Worm (Caenorhabditis elegans) whole organism, young adult: ENCODE results near the gene R03G8.1.

ENCODE experiments used
- B0035.1 ChIP-seq: sonication (generic microtip); optimal IDR thresholded peaks from 2 replicates; lab custom pipeline; 2016; ENCODE audit warnings: missing genetic modification characterization, mild to moderate bottlenecking, missing compliant biosample characterization, missing genotype, missing genetic modification reagents
- B0261.1 ChIP-seq: sonication (generic microtip); optimal IDR thresholded peaks from 2 replicates; lab custom pipeline; 2016; ENCODE audit warnings: mild to moderate bottlenecking, missing genetic modification characterization, moderate library complexity, missing compliant biosample characterization
- C06A6.2 ChIP-seq: fragments of 200-800 bp; sonication (Bioruptor generic); conservative IDR thresholded peaks from 2 replicates; pipeline ENCODE4 v1.3.6; 2022; ENCODE audit warnings: missing genetic modification characterization, missing compliant biosample characterization
- D2030.7 ChIP-seq: fragments of 200-800 bp; sonication (Bioruptor generic); IDR thresholded peaks from 2 replicates; pipeline ENCODE4 v1.3.6; 2022; ENCODE audit warnings: missing genetic modification reagents, missing genetic modification characterization, missing compliant biosample characterization
- F37B4.10 ChIP-seq: fragments of 200-800 bp; sonication (Bioruptor generic); IDR thresholded peaks from 2 replicates; pipeline ENCODE4 v1.3.6; 2022; ENCODE audit warnings: missing genetic modification characterization, missing compliant biosample characterization
- F39B2.1 ChIP-seq: fragments of 200-800 bp; sonication (Bioruptor generic); IDR thresholded peaks from 2 replicates; pipeline ENCODE4 v1.3.6; 2022; ENCODE audit warnings: missing genetic modification reagents, missing genetic modification characterization, missing compliant biosample characterization
- F49E8.2 ChIP-seq: sonication (generic microtip); optimal IDR thresholded peaks from 3 replicates; lab custom pipeline; 2017; ENCODE audit warnings: missing genetic modification characterization, mild to moderate bottlenecking, missing compliant biosample characterization, antibody characterized with exemption, moderate library complexity; ENCODE audit not compliant: insufficient read depth
- F57A8.1 ChIP-seq: fragments of 200-800 bp; sonication (Bioruptor generic); optimal IDR thresholded peaks from 2 replicates; lab custom pipeline; 2018; ENCODE audit warnings: mild to moderate bottlenecking, missing genetic modification characterization, moderate library complexity, missing compliant biosample characterization
- F57C9.4 ChIP-seq: sonication (generic microtip); optimal IDR thresholded peaks from 2 replicates; lab custom pipeline; 2017; ENCODE audit warnings: mild to moderate bottlenecking, missing genetic modification characterization, missing compliant biosample characterization
- K11D2.4 ChIP-seq: fragments of 200-800 bp; sonication (Bioruptor generic); IDR thresholded peaks from 2 replicates; pipeline ENCODE4 v1.3.6; 2022; ENCODE audit warnings: missing genetic modification reagents, missing genetic modification characterization, missing compliant biosample characterization
- T07F8.4 ChIP-seq: sonication (generic microtip); optimal IDR thresholded peaks from 2 replicates; lab custom pipeline; 2016; ENCODE audit warnings: mild to moderate bottlenecking, missing genetic modification characterization, moderate library complexity, missing compliant biosample characterization
- T26A5.8 ChIP-seq: sonication (generic microtip); optimal IDR thresholded peaks from 2 replicates; lab custom pipeline; 2016; ENCODE audit warnings: missing genetic modification characterization, missing compliant biosample characterization
- akir-1 ChIP-seq: fragments of 200-800 bp; sonication (Bioruptor generic); optimal IDR thresholded peaks from 2 replicates; lab custom pipeline; 2018; ENCODE audit warnings: mild to moderate bottlenecking, missing genetic modification characterization, moderate library complexity, missing compliant biosample characterization
- aptf-3 ChIP-seq: fragments of 200-800 bp; sonication (Bioruptor generic); IDR thresholded peaks from 2 replicates; pipeline ENCODE4 v1.3.6; 2022; ENCODE audit warnings: missing genetic modification characterization, missing compliant biosample characterization
- athp-1 ChIP-seq: sonication (generic microtip); optimal IDR thresholded peaks from 2 replicates; lab custom pipeline; 2017; ENCODE audit warnings: mild to moderate bottlenecking, missing genetic modification characterization, missing compliant biosample characterization
- cebp-1 ChIP-seq, 2 experiments: fragments of 200-800 bp in 1 of 2; sonication (Bioruptor generic) in 1 of 2; sonication (generic microtip) in 1 of 2; IDR thresholded peaks in 1 of 2; optimal IDR thresholded peaks in 1 of 2; 2 replicates each; pipeline versions ENCODE4 v1.3.6 to Lab custom; 2017 to 2022; ENCODE audit warnings: missing compliant biosample characterization in 2 of 2, missing genetic modification characterization in 2 of 2, mild to moderate bottlenecking in 1 of 2, missing genetic modification reagents in 1 of 2, moderate library complexity in 1 of 2
- ceh-58 ChIP-seq: fragments of 200-800 bp; sonication (Bioruptor generic); IDR thresholded peaks from 2 replicates; pipeline ENCODE4 v1.3.6; 2022; ENCODE audit warnings: missing genetic modification characterization, missing compliant biosample characterization
- die-1 ChIP-seq: sonication (generic microtip); optimal IDR thresholded peaks from 2 replicates; lab custom pipeline; 2016; ENCODE audit warnings: missing genotype, mild to moderate bottlenecking, missing genetic modification characterization, missing compliant biosample characterization
- dox-1 ChIP-seq: fragments of 200-800 bp; sonication (Bioruptor generic); IDR thresholded peaks from 2 replicates; pipeline ENCODE4 v1.3.6; 2022; ENCODE audit warnings: missing genetic modification reagents, missing genetic modification characterization, missing compliant biosample characterization
- efl-1 ChIP-seq: fragments of 150-350 bp; optimal IDR thresholded peaks from 2 replicates; lab custom pipeline; 2014; ENCODE audit warnings: missing biosample characterization, missing genetic modification reagents, missing genetic modification characterization
- ekl-4 ChIP-seq: fragments of 200-800 bp; sonication (Bioruptor generic); IDR thresholded peaks from 2 replicates; pipeline ENCODE4 v1.3.6; 2022; ENCODE audit warnings: missing genetic modification reagents, missing genetic modification characterization, missing compliant biosample characterization
- hmg-20 ChIP-seq: fragments of 200-800 bp; sonication (Bioruptor generic); IDR thresholded peaks from 2 replicates; pipeline ENCODE4 v1.3.6; 2022; ENCODE audit warnings: missing genetic modification reagents, missing genetic modification characterization, missing compliant biosample characterization
- lin-54 ChIP-seq: fragments of 200-800 bp; sonication (Bioruptor generic); optimal IDR thresholded peaks from 2 replicates; lab custom pipeline; 2018; ENCODE audit warnings: mild to moderate bottlenecking, missing genetic modification characterization, missing compliant biosample characterization
- lir-1 ChIP-seq: fragments of 200-800 bp; sonication (Bioruptor generic); conservative IDR thresholded peaks from 2 replicates; pipeline ENCODE4 v1.3.6; 2022; ENCODE audit warnings: missing genetic modification reagents, missing genetic modification characterization, missing compliant biosample characterization
- lsy-27 ChIP-seq: sonication (generic microtip); optimal IDR thresholded peaks from 2 replicates; lab custom pipeline; 2017; ENCODE audit warnings: missing genetic modification characterization, mild to moderate bottlenecking, missing compliant biosample characterization, antibody characterized with exemption, missing genotype, borderline replicate concordance; ENCODE audit not compliant: insufficient read depth
- madf-10 ChIP-seq: sonication (generic microtip); optimal IDR thresholded peaks from 2 replicates; lab custom pipeline; 2016; ENCODE audit warnings: mild to moderate bottlenecking, missing genetic modification characterization, missing compliant biosample characterization
- madf-3 ChIP-seq: fragments of 200-800 bp; sonication (Bioruptor generic); IDR thresholded peaks from 2 replicates; pipeline ENCODE4 v1.3.6; 2022; ENCODE audit warnings: missing genetic modification reagents, missing genetic modification characterization, missing compliant biosample characterization
- mel-28 ChIP-seq: sonication (generic microtip); optimal IDR thresholded peaks from 2 replicates; lab custom pipeline; 2016; ENCODE audit warnings: borderline replicate concordance, mild to moderate bottlenecking, missing genetic modification characterization, missing compliant biosample characterization
- mxl-1 ChIP-seq: sonication (generic microtip); optimal IDR thresholded peaks from 2 replicates; lab custom pipeline; 2016; ENCODE audit warnings: missing genetic modification characterization, missing compliant biosample characterization
- nfya-2 ChIP-seq: fragments of 200-800 bp; sonication (Bioruptor generic); IDR thresholded peaks from 2 replicates; pipeline ENCODE4 v1.3.6; 2022; ENCODE audit warnings: missing genetic modification reagents, missing genetic modification characterization, missing compliant biosample characterization
- nhr-179 ChIP-seq: sonication (generic microtip); optimal IDR thresholded peaks from 2 replicates; lab custom pipeline; 2016; ENCODE audit warnings: mild to moderate bottlenecking, missing genetic modification characterization, missing compliant biosample characterization
- nhr-27 ChIP-seq: fragments of 200-800 bp; sonication (Bioruptor generic); optimal IDR thresholded peaks from 2 replicates; lab custom pipeline; 2018; ENCODE audit warnings: mild to moderate bottlenecking, missing genetic modification characterization, moderate library complexity, missing compliant biosample characterization
- nhr-80 ChIP-seq: sonication (generic microtip); optimal IDR thresholded peaks from 2 replicates; lab custom pipeline; 2016; ENCODE audit warnings: missing genetic modification characterization, missing compliant biosample characterization
- nhr-90 ChIP-seq: sonication (generic microtip); optimal IDR thresholded peaks from 2 replicates; lab custom pipeline; 2016; ENCODE audit warnings: missing genotype, mild to moderate bottlenecking, missing genetic modification characterization, missing compliant biosample characterization
- pha-4 ChIP-seq: fragments of 150-350 bp; sonication (generic microtip); optimal IDR thresholded peaks from 2 replicates; lab custom pipeline; 2014; ENCODE audit warnings: missing biosample characterization, missing genetic modification reagents, missing genetic modification characterization
- rec-8 ChIP-seq, 2 experiments: sonication (generic microtip); optimal IDR thresholded peaks; 2 replicates each; lab custom pipeline; 2016; ENCODE audit warnings: mild to moderate bottlenecking in 2 of 2, missing genetic modification characterization in 2 of 2, missing genetic modification reagents in 2 of 2, missing genotype in 2 of 2, missing biosample characterization in 1 of 2, missing compliant biosample characterization in 1 of 2, moderate library complexity in 1 of 2
- rpc-1 ChIP-seq, 2 experiments: fragments of 150-350 bp in 1 of 2; sonication (generic microtip) in 1 of 2; optimal IDR thresholded peaks; 2 replicates each; lab custom pipeline; 2014 to 2018; ENCODE audit warnings: missing biosample characterization in 1 of 2, missing genetic modification characterization in 1 of 2, missing genetic modification reagents in 1 of 2, missing genotype in 1 of 2
- sdz-38 ChIP-seq: sonication (generic microtip); optimal IDR thresholded peaks from 2 replicates; lab custom pipeline; 2016; ENCODE audit warnings: missing genotype, missing genetic modification characterization, missing compliant biosample characterization
- snpc-1.1 ChIP-seq: sonication (generic microtip); optimal IDR thresholded peaks from 2 replicates; lab custom pipeline; 2017; ENCODE audit warnings: missing genetic modification characterization, mild to moderate bottlenecking, missing compliant biosample characterization, antibody characterized with exemption, moderate library complexity, missing genotype, missing genetic modification reagents; ENCODE audit not compliant: insufficient read depth
- snpc-1.3 ChIP-seq: sonication (generic microtip); optimal IDR thresholded peaks from 2 replicates; lab custom pipeline; 2017; ENCODE audit warnings: missing genetic modification characterization, mild to moderate bottlenecking, missing compliant biosample characterization, antibody characterized with exemption, moderate library complexity, missing genotype, missing genetic modification reagents; ENCODE audit not compliant: insufficient read depth
- somi-1 ChIP-seq: fragments of 200-800 bp; sonication (Bioruptor generic); optimal IDR thresholded peaks from 2 replicates; lab custom pipeline; 2018; ENCODE audit warnings: mild to moderate bottlenecking, missing genetic modification characterization, missing compliant biosample characterization
- sptf-2 ChIP-seq: fragments of 200-800 bp; sonication (Bioruptor generic); optimal IDR thresholded peaks from 2 replicates; lab custom pipeline; 2018; ENCODE audit warnings: mild to moderate bottlenecking, missing genetic modification characterization, missing compliant biosample characterization
- unc-62 ChIP-seq: fragments of 150-350 bp; optimal IDR thresholded peaks from 2 replicates; lab custom pipeline; 2014; ENCODE audit warnings: missing biosample characterization, missing genetic modification reagents, missing genetic modification characterization
- zfh-2 ChIP-seq: fragments of 200-800 bp; sonication (Bioruptor generic); conservative IDR thresholded peaks from 2 replicates; pipeline ENCODE4 v1.3.6; 2022; ENCODE audit warnings: missing genetic modification reagents, missing genetic modification characterization, missing compliant biosample characterization
- zim-3 ChIP-seq: sonication (generic microtip); optimal IDR thresholded peaks from 2 replicates; lab custom pipeline; 2017; ENCODE audit warnings: mild to moderate bottlenecking, missing genetic modification characterization, moderate library complexity, missing compliant biosample characterization
- ztf-28 ChIP-seq: fragments of 200-800 bp; sonication (Bioruptor generic); IDR thresholded peaks from 2 replicates; pipeline ENCODE4 v1.3.6; 2022; ENCODE audit warnings: missing genetic modification reagents, missing genetic modification characterization, missing compliant biosample characterization
- ztf-6 ChIP-seq: fragments of 200-800 bp; sonication (Bioruptor generic); IDR thresholded peaks from 2 replicates; pipeline ENCODE4 v1.3.6; 2022; ENCODE audit warnings: missing genetic modification reagents, missing genetic modification characterization, missing compliant biosample characterization

R03G8.1 gene

DNA sequence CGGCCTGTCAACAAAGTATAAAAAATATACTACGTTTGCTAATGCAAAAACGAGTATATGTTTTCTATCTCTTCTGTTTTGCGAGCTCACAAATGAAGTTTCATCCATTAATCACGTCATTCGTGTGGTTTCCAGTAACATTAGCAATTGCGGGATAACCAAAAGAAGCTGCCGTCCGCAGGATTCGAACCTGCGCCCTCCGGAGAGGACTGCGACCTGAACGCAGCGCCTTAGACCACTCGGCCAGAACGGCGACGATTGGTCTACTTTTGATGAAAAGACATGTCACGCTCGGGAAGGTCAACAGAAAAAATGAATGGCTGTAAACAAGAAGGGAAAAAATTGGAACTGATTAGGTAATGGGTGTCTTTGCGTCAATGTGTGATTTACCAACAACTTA is 45.6 kb upstream of the R03G8.1 start (continued):
- TF ChIP-seq zfh-2, result no peak
- no peak for TF ChIP-seq F49E8.2 (tag; lab: Kevin White, UChicago)
- TF ChIP-seq rec-8 (tag; optimal IDR thresholded peaks at IDR 0.05; lab: Kevin White, UChicago), result peak; percentile 40 to 52
- no peak for TF ChIP-seq sdz-38
- TF ChIP-seq cebp-1 (GFP tag; IDR thresholded peaks at IDR 0.05; lab: Robert Waterston, UW), result no peak
- TF ChIP-seq cebp-1 (tag; optimal IDR thresholded peaks at IDR 0.05; lab: Kevin White, UChicago), result no peak
- TF ChIP-seq mel-28, result no peak
- TF ChIP-seq nhr-80 (tag; lab: Kevin White, UChicago), result peak; percentile 60
- peak; percentile 44 for TF ChIP-seq T26A5.8
- no peak for TF ChIP-seq pha-4 (tag; lab: Kevin White, UChicago)
- no peak for TF ChIP-seq F57A8.1
- TF ChIP-seq madf-3 (GFP tag; lab: Robert Waterston, UW), result no peak
- TF ChIP-seq D2030.7 (GFP tag; lab: Robert Waterston, UW), result peak; percentile 86
- TF ChIP-seq snpc-1.3, result peak; percentile 61
- TF ChIP-seq lsy-27, result peak; percentile 69
- TF ChIP-seq ztf-28 (GFP tag; lab: Robert Waterston, UW), result 0 out of 2 replicates have a peak, but pooled peaks have one; percentile 29
- no peak for TF ChIP-seq lir-1 (GFP tag; lab: Robert Waterston, UW)
- peak; percentile 85 for TF ChIP-seq rpc-1 (optimal IDR thresholded peaks at IDR 0.05; lab: Kevin White, UChicago)
- peak; percentile 86 for TF ChIP-seq rpc-1 (tag; optimal IDR thresholded peaks at IDR 0.05; lab: Kevin White, UChicago)
- TF ChIP-seq dox-1 (GFP tag; lab: Robert Waterston, UW), result peak; percentile 87; the same call in 1 of the 2 replicates
- TF ChIP-seq ekl-4 (GFP tag; lab: Robert Waterston, UW), result no peak
- TF ChIP-seq hmg-20 (GFP tag; lab: Robert Waterston, UW), result 0 out of 2 replicates have a peak, but pooled peaks have one; percentile 44
- no peak for TF ChIP-seq somi-1
- peak; percentile 83 for TF ChIP-seq die-1
- peak; percentile 47 for TF ChIP-seq mxl-1 (tag; lab: Kevin White, UChicago)
- no peak for TF ChIP-seq akir-1 (GFP tag; lab: Kevin White, UChicago)
- TF ChIP-seq ztf-6 (GFP tag; lab: Robert Waterston, UW), result no peak
- peak; percentile 56 for TF ChIP-seq madf-10
- TF ChIP-seq lin-54 (GFP tag; lab: Kevin White, UChicago), result no peak
- no peak for TF ChIP-seq F57C9.4 (tag; lab: Kevin White, UChicago)
- peak; percentile 2 for TF ChIP-seq athp-1
- peak; percentile 51 for TF ChIP-seq B0035.1 (tag; lab: Kevin White, UChicago)
- TF ChIP-seq B0261.1 (tag; lab: Kevin White, UChicago), result peak; percentile 83
- no peak for TF ChIP-seq F37B4.10 (GFP tag; lab: Robert Waterston, UW)
- no peak for TF ChIP-seq nhr-27
- no peak for TF ChIP-seq nfya-2
- no peak for TF ChIP-seq C06A6.2 (GFP tag; lab: Robert Waterston, UW)
- TF ChIP-seq K11D2.4 (GFP tag; lab: Robert Waterston, UW), result 0 out of 2 replicates have a peak, but pooled peaks have one; percentile 17
- peak; percentile 43 for TF ChIP-seq snpc-1.1 (tag; lab: Kevin White, UChicago)
- peak; percentile 64 for TF ChIP-seq nhr-179 (tag; lab: Kevin White, UChicago)
- 0 out of 2 replicates have a peak, but pooled peaks have one; percentile 59 for TF ChIP-seq aptf-3 (GFP tag; lab: Robert Waterston, UW)
- no peak for TF ChIP-seq zim-3
- TF ChIP-seq nhr-90 (tag; lab: Kevin White, UChicago), result peak; percentile 83
- TF ChIP-seq sptf-2 (GFP tag; lab: Kevin White, UChicago), result peak; percentile 53
- TF ChIP-seq F39B2.1 (GFP tag; lab: Robert Waterston, UW), result no peak
- no peak for TF ChIP-seq efl-1 (GFP tag; lab: Kevin White, UChicago)
- peak; percentile 59 for TF ChIP-seq T07F8.4 (tag; lab: Kevin White, UChicago)
- TF ChIP-seq unc-62 (GFP tag; lab: Kevin White, UChicago), result no peak
- TF ChIP-seq ceh-58 (GFP tag; lab: Robert Waterston, UW), result no peak
